Worm (Caenorhabditis elegans) whole organism, L1 larva: Measurements from ENCODE around the gene otpl-6.

ENCODE experiments used
- ama-1 ChIP-seq: fragments of 150-350 bp; optimal IDR thresholded peaks from 2 replicates; lab custom pipeline; 2014
- nhr-237 ChIP-seq: fragments of 150-350 bp; optimal IDR thresholded peaks from 2 replicates; lab custom pipeline; 2014; ENCODE audit warnings: missing biosample characterization, missing genetic modification characterization

DNA sequence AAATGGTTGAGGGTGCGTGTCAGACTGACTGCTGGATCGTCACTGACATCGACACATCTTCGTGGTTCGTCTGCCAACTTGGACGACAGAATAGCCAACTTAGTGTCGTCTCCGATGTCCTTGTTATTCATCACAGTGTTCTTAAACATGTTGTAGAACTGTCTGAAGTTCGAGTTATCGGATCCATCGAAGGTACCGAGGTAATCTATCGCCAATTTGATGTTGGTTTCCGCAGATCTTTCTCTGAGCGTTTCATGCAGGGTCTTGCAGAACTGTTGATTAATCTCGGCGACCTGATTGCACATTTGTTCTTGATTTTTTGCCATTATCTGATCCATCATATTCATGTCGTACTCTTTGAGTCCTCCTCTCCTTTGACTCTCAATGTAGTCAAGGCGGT is 44.6 kb upstream of the otpl-6 start:
- TF ChIP-seq ama-1: no peak
- no peak for TF ChIP-seq nhr-237 (tag; lab: Kevin White, UChicago)
